Worm (Caenorhabditis elegans) whole organism, L2 larva: ENCODE data around the gene B0280.9.

Experiments
- C34F6.9 ChIP-seq: fragments of 150-350 bp; optimal IDR thresholded peaks from 2 replicates; lab custom pipeline; 2014; ENCODE audit warnings: missing biosample characterization, missing genetic modification characterization
- F13H6.1 ChIP-seq: sonication (generic microtip); optimal IDR thresholded peaks from 2 replicates; lab custom pipeline; 2016; ENCODE audit warnings: missing genetic modification characterization, missing compliant biosample characterization
- R02D3.7 ChIP-seq: fragments of 150-350 bp; optimal IDR thresholded peaks from 2 replicates; lab custom pipeline; 2014; ENCODE audit warnings: missing biosample characterization, missing genetic modification characterization
- Y55F3AM.14 ChIP-seq: fragments of 200-800 bp; sonication (Bioruptor generic); optimal IDR thresholded peaks from 2 replicates; lab custom pipeline; 2018; ENCODE audit warnings: mild to moderate bottlenecking, missing genetic modification characterization, missing compliant biosample characterization
- ZK546.5 ChIP-seq: sonication (generic microtip); optimal IDR thresholded peaks from 2 replicates; lab custom pipeline; 2017; ENCODE audit warnings: missing biosample characterization, missing genetic modification characterization
- alr-1 ChIP-seq: fragments of 150-350 bp; optimal IDR thresholded peaks from 2 replicates; lab custom pipeline; 2014; ENCODE audit warnings: missing biosample characterization, missing genetic modification characterization
- aly-2 ChIP-seq: fragments of 150-350 bp; optimal IDR thresholded peaks from 2 replicates; lab custom pipeline; 2014; ENCODE audit warnings: missing biosample characterization, missing genetic modification characterization
- ama-1 ChIP-seq: fragments of 150-350 bp; optimal IDR thresholded peaks from 2 replicates; lab custom pipeline; 2018; ENCODE audit warnings: inconsistent platforms
- blmp-1 ChIP-seq: sonication (generic microtip); optimal IDR thresholded peaks from 2 replicates; lab custom pipeline; 2017; ENCODE audit warnings: missing genetic modification characterization, mild to moderate bottlenecking, missing compliant biosample characterization, antibody characterized with exemption, moderate library complexity; ENCODE audit not compliant: insufficient read depth
- ceh-16 ChIP-seq: fragments of 150-350 bp; optimal IDR thresholded peaks from 2 replicates; lab custom pipeline; 2014; ENCODE audit warnings: missing biosample characterization, missing genetic modification characterization
- crh-2 ChIP-seq: sonication (generic microtip); optimal IDR thresholded peaks from 2 replicates; lab custom pipeline; 2017; ENCODE audit warnings: missing biosample characterization, missing genetic modification characterization
- egl-27 ChIP-seq: sonication (generic microtip); optimal IDR thresholded peaks from 3 replicates; lab custom pipeline; 2017; ENCODE audit warnings: missing biosample characterization, missing genetic modification reagents, missing genetic modification characterization
- elt-1 ChIP-seq: fragments of 150-350 bp; optimal IDR thresholded peaks from 2 replicates; lab custom pipeline; 2014; ENCODE audit warnings: missing biosample characterization, missing genetic modification characterization
- elt-3 ChIP-seq: sonication (generic microtip); optimal IDR thresholded peaks from 2 replicates; lab custom pipeline; 2017; ENCODE audit warnings: missing biosample characterization, missing genetic modification characterization
- fos-1 ChIP-seq: fragments of 150-350 bp; optimal IDR thresholded peaks from 2 replicates; lab custom pipeline; 2014; ENCODE audit warnings: missing biosample characterization, missing genetic modification characterization
- gmeb-1 ChIP-seq: fragments of 150-350 bp; optimal IDR thresholded peaks from 2 replicates; lab custom pipeline; 2014; ENCODE audit warnings: missing biosample characterization, missing genetic modification characterization
- lin-11 ChIP-seq: fragments of 150-350 bp; sonication (generic microtip); optimal IDR thresholded peaks from 2 replicates; lab custom pipeline; 2014; ENCODE audit warnings: missing biosample characterization, missing genetic modification characterization, inconsistent platforms, mixed read lengths
- lin-39 ChIP-seq: fragments of 150-350 bp; optimal IDR thresholded peaks from 2 replicates; lab custom pipeline; 2014; ENCODE audit warnings: missing biosample characterization, missing genetic modification reagents, missing genetic modification characterization
- mab-5 ChIP-seq: fragments of 150-350 bp; optimal IDR thresholded peaks from 2 replicates; lab custom pipeline; 2014; ENCODE audit warnings: missing biosample characterization, missing genetic modification characterization
- mdl-1 ChIP-seq, 2 experiments: fragments of 150-350 bp in 1 of 2; sonication (generic microtip) in 1 of 2; optimal IDR thresholded peaks; 2 replicates each; lab custom pipeline; 2017; ENCODE audit warnings: missing biosample characterization in 2 of 2, missing genetic modification characterization in 2 of 2
- nhr-10 ChIP-seq: sonication (generic microtip); optimal IDR thresholded peaks from 2 replicates; lab custom pipeline; 2017; ENCODE audit warnings: missing biosample characterization, missing genetic modification characterization
- nhr-12 ChIP-seq: fragments of 150-350 bp; optimal IDR thresholded peaks from 2 replicates; lab custom pipeline; 2014; ENCODE audit warnings: missing biosample characterization, missing genetic modification characterization
- nhr-129 ChIP-seq: fragments of 150-350 bp; optimal IDR thresholded peaks from 2 replicates; lab custom pipeline; 2014; ENCODE audit warnings: missing biosample characterization, missing genetic modification characterization
- nhr-21 ChIP-seq: fragments of 150-350 bp; optimal IDR thresholded peaks from 2 replicates; lab custom pipeline; 2014; ENCODE audit warnings: missing biosample characterization, missing genetic modification characterization
- nhr-25 ChIP-seq: fragments of 150-350 bp; sonication (generic microtip); optimal IDR thresholded peaks from 3 replicates; lab custom pipeline; 2014; ENCODE audit warnings: missing biosample characterization, missing genetic modification characterization
- nhr-6 ChIP-seq: fragments of 150-350 bp; optimal IDR thresholded peaks from 2 replicates; lab custom pipeline; 2014; ENCODE audit warnings: missing biosample characterization, missing genetic modification characterization
- nhr-77 ChIP-seq: fragments of 150-350 bp; optimal IDR thresholded peaks from 2 replicates; lab custom pipeline; 2014; ENCODE audit warnings: missing biosample characterization, missing genetic modification characterization
- sma-3 ChIP-seq: sonication (generic microtip); optimal IDR thresholded peaks from 2 replicates; lab custom pipeline; 2016; ENCODE audit warnings: missing genetic modification reagents, missing genetic modification characterization, missing compliant biosample characterization
- snpc-4 ChIP-seq: fragments of 150-350 bp; optimal IDR thresholded peaks from 2 replicates; lab custom pipeline; 2014; ENCODE audit warnings: missing biosample characterization, missing genetic modification characterization
- unc-39 ChIP-seq: fragments of 150-350 bp; optimal IDR thresholded peaks from 2 replicates; lab custom pipeline; 2014; ENCODE audit warnings: missing biosample characterization, missing genetic modification characterization
- unc-55 ChIP-seq: fragments of 150-350 bp; sonication (generic microtip); optimal IDR thresholded peaks from 3 replicates; lab custom pipeline; 2014; ENCODE audit warnings: missing biosample characterization, missing genetic modification reagents, missing genetic modification characterization
- zag-1 ChIP-seq: fragments of 150-350 bp; optimal IDR thresholded peaks from 2 replicates; lab custom pipeline; 2014; ENCODE audit warnings: missing biosample characterization, missing genetic modification characterization
- ztf-1 ChIP-seq: fragments of 200-800 bp; sonication (Bioruptor generic); conservative IDR thresholded peaks from 2 replicates; pipeline ENCODE4 v1.3.6; 2022; ENCODE audit warnings: missing genetic modification characterization, missing compliant biosample characterization
- ztf-11 ChIP-seq: sonication (generic microtip); optimal IDR thresholded peaks from 2 replicates; lab custom pipeline; 2017; ENCODE audit warnings: missing biosample characterization, missing genetic modification characterization
- ztf-4 ChIP-seq: fragments of 150-350 bp; optimal IDR thresholded peaks from 2 replicates; lab custom pipeline; 2014; ENCODE audit warnings: missing biosample characterization, missing genetic modification characterization

Gene B0280.9

DNA sequence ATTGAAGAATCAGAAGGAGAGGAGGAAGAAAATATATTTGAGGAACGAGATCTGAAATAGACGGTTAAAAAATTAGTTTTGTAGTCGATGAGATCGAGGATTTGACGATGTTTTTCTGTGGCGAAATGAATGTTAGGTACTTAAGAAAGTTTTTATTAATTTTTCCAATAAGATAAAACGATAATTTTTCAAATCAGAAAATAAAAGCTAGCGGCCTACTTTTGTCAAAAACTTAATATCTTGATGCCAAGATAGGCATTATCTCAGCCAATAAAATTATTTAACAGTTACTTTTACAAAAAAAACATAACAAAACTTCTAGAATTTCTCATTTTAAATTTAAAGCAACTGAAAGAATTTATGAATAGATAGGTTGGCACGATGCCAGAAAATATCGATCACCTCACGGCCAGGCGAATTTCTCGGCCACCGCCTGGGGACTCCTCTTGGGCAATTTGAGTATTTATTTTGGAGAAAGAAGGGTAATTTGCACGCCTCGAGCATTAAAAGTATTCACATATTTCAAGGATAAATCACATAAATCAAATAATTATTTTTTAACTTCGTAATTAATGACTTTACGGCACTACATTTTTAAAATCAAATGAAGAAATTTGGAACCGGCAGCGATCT lies 34.9 kb downstream of the B0280.9 start, which contains the start of gene fubl-2 (continued):
- TF ChIP-seq sma-3 (GFP tag; lab: Kevin White, UChicago): peak; percentile 84
- peak; percentile 66 for TF ChIP-seq egl-27 (tag; lab: Kevin White, UChicago)
- peak; percentile 29 for TF ChIP-seq lin-11 (tag; lab: Kevin White, UChicago)
- no peak for TF ChIP-seq ztf-11 (tag; lab: Kevin White, UChicago)
- TF ChIP-seq zag-1: no peak
- no peak for TF ChIP-seq snpc-4 (tag; lab: Kevin White, UChicago)
- TF ChIP-seq nhr-12: no peak
- peak; percentile 25 for TF ChIP-seq nhr-129 (tag; lab: Kevin White, UChicago)
- TF ChIP-seq nhr-6 (tag; lab: Kevin White, UChicago): no peak
- no peak for TF ChIP-seq nhr-77 (tag; lab: Kevin White, UChicago)
- TF ChIP-seq Y55F3AM.14 (GFP tag; lab: Kevin White, UChicago): no peak
- no peak for TF ChIP-seq ztf-1 (GFP tag; lab: Robert Waterston, UW)
- no peak for TF ChIP-seq lin-39 (tag; lab: Kevin White, UChicago)

DNA sequence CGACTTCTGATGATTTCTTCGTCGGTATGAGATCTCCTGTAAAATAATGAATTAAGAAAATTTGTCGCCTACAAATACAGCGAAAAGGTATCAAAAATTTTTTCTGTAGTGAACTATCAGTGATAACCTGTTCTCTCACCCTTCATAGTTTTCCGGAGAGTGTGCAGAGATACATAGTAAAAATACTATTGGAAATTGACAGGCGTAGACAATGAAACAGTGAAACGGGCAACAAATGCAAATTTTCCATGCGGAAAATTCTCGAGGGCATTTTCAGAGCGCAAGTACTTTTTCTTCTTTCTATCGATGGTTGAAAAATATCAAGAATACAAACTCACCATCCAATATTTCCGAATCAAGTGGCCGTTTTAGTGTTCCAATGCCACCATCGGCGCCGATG lies 35.5 kb downstream of the B0280.9 start:
- TF ChIP-seq Y55F3AM.14 (GFP tag; lab: Kevin White, UChicago) (no peak), gmeb-1 (peak; percentile 4)
- TF ChIP-seq, all 48 proteins: peak for 1

DNA sequence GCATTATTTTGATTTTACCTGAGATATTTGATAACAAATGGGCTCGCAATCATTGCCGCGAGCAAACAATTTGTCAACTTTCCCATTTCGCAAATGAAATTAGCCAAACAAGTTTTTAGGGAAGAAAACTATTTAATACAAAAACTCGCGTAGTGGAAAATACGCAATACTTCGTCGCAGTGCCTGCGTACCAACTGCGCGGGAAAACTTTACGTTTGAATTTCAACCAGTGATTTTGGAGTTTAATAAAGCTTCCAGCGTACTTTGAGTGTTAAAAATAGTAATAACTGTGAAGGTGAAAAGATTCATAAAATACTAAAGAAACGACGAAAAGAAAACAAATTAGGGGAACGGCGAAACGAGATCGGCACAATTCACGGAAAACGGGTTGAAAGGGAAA lies 37.8 kb downstream of the B0280.9 start, which contains the start of gene tofu-7:
TSS of gene tofu-7 (minus strand) at position 111 of the 400 bp plus-strand sequence.
- TF ChIP-seq crh-2: no peak
- no peak for TF ChIP-seq unc-55
- TF ChIP-seq R02D3.7 (tag; lab: Kevin White, UChicago): no peak
- TF ChIP-seq ztf-4 (tag; lab: Kevin White, UChicago): no peak
- TF ChIP-seq egl-27 (tag; lab: Kevin White, UChicago): no peak
- TF ChIP-seq nhr-77 (tag; lab: Kevin White, UChicago): no peak
- TF ChIP-seq elt-1 (tag; lab: Kevin White, UChicago): no peak
- TF ChIP-seq ztf-1 (GFP tag; lab: Robert Waterston, UW): no peak
- TF ChIP-seq, all 48 proteins: peak for 0

DNA sequence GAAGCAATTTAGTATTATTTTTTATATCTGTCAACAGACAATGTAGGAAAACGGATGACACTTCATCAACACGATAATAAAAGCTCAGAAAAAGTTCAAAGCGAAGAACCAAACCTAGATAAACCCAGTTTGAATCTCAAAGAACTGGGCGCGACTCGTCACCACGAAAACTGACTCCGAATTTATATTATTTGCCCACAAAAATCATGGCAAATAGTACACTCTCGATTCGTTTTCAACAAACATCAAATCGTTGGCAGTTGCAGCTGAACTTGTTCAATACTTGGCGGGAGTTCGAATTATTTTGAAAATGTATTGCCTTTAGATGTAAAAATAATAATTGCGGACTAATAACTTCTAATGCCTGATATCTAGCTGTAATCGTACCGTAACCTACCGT lies 39.6 kb downstream of the B0280.9 start:
- no peak for TF ChIP-seq blmp-1 (tag; lab: Kevin White, UChicago)
- TF ChIP-seq ZK546.5 (tag; lab: Kevin White, UChicago): no peak
- no peak for TF ChIP-seq mdl-1 (tag; optimal IDR thresholded peaks at IDR 0.05; lab: Kevin White, UChicago)
- TF ChIP-seq Y55F3AM.14 (GFP tag; lab: Kevin White, UChicago): no peak
- TF ChIP-seq elt-3 (tag; lab: Kevin White, UChicago): no peak
- TF ChIP-seq F13H6.1: no peak
- TF ChIP-seq nhr-129 (tag; lab: Kevin White, UChicago): no peak
- no peak for TF ChIP-seq nhr-77 (tag; lab: Kevin White, UChicago)
- TF ChIP-seq nhr-12: no peak
- TF ChIP-seq ama-1 (lab: Kevin White, UChicago): no peak

DNA sequence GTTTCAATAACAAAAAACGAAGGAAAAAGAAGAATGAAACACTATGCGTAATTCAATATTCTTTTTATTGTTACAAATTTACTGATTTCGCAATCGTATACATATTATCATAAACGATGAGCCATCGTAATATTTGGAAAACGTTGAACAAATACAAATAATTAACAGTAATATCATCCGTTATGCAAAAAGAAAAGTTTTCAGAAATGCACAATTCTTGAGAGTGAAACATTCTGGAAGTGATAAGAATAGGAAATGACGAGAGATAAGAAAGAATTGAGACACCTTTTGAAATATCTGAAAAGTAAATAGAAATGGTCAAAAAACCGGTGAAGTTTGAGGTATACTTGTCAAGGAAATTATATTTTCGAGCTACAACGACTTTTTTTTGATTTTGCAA lies 41.2 kb downstream of the B0280.9 start:
- no peak for TF ChIP-seq sma-3 (GFP tag; lab: Kevin White, UChicago)
- peak; percentile 76 for TF ChIP-seq fos-1 (tag; lab: Kevin White, UChicago)

DNA sequence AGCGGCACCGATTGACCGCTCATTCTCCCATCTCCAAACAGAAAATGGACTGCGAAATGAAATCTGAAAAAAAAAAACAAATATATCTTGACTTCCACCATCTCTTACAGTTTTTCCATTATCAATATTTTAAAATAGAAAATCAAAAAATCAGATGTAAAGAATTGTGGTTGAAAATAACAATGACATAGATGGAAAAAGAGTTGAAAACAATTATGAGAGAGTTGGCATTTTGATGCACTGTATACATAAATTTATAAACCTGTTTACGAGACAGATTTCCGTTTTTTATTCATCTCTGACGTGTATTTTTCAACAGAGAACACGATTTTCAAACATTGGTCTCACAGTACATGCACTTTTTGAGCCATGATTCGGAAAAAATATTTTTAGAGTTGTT lies 42.0 kb downstream of the B0280.9 start, which contains the start of gene ZK418.7:
TSS of gene ZK418.7 (minus strand) at position 101 of the 400 bp plus-strand sequence.
- TF ChIP-seq ztf-1 (GFP tag; lab: Robert Waterston, UW) (no peak), nhr-21 (tag; lab: Kevin White, UChicago) (no peak), fos-1 (tag; lab: Kevin White, UChicago) (no peak), nhr-129 (tag; lab: Kevin White, UChicago) (no peak), alr-1 (tag; lab: Kevin White, UChicago) (no peak), C34F6.9 (no peak), nhr-77 (tag; lab: Kevin White, UChicago) (no peak), nhr-10 (tag; lab: Kevin White, UChicago) (no peak), nhr-25 (no peak), mab-5 (tag; lab: Kevin White, UChicago) (no peak), ceh-16 (tag; lab: Kevin White, UChicago) (no peak), crh-2 (no peak), R02D3.7 (tag; lab: Kevin White, UChicago) (no peak), snpc-4 (tag; lab: Kevin White, UChicago) (no peak), unc-39 (no peak), gmeb-1 (no peak), aly-2 (tag; lab: Kevin White, UChicago) (no peak), mdl-1 (tag; optimal IDR thresholded peaks at IDR 0.05; lab: Kevin White, UChicago) (no peak), lin-11 (tag; lab: Kevin White, UChicago) (no peak), elt-3 (tag; lab: Kevin White, UChicago) (no peak)
